Worm (Caenorhabditis elegans): ENCODE results near the gene clc-18.

Gene clc-18

ce11 chrV:4118332-4118731 is 8.6 kb upstream of the clc-18 start, which contains the start of gene T05B4.9:
Gene T05B4.9 (minus strand): TSS chrV:4118432.
- TF ChIP-seq ztf-3 (GFP tag; optimal IDR thresholded peaks at IDR 0.05) (no peak), Y53F4B.3 (GFP tag; IDR thresholded peaks at IDR 0.05) (no peak), zim-3 (tag; optimal IDR thresholded peaks at IDR 0.05) (no peak), Y53G8AR.9 (GFP tag; conservative IDR thresholded peaks at IDR 0.05) (no peak), dpl-1 (GFP tag; optimal IDR thresholded peaks at IDR 0.05) (no peak), lsl-1 (GFP tag; optimal IDR thresholded peaks at IDR 0.05) (no peak), egl-18 (GFP tag; IDR thresholded peaks at IDR 0.05) (no peak), let-607 (tag; optimal IDR thresholded peaks at IDR 0.05) (no peak), hlh-12 (tag; optimal IDR thresholded peaks at IDR 0.05) (no peak)

- TF ChIP-seq lin-26 (GFP tag; IDR thresholded peaks at IDR 0.05) (no peak), nhr-90 (tag; optimal IDR thresholded peaks at IDR 0.05) (no peak), ekl-4 (GFP tag; IDR thresholded peaks at IDR 0.05) (no peak)
Measured at ce11 chrV:4116071-4116470, 6.3 kb upstream of the clc-18 start, which contains the start of gene T05B4.8. Gene T05B4.8 (minus strand): TSS chrV:4116171.

- TF ChIP-seq cebp-1 (GFP tag; IDR thresholded peaks at IDR 0.05) (no peak), cebp-1 (tag; optimal IDR thresholded peaks at IDR 0.05) (no peak), F49E8.2 (tag; optimal IDR thresholded peaks at IDR 0.05; ENCODE audit: insufficient read depth) (no peak), lin-26 (GFP tag; IDR thresholded peaks at IDR 0.05) (no peak), somi-1 (GFP tag; optimal IDR thresholded peaks at IDR 0.05) (no peak), gei-17 (GFP tag; optimal IDR thresholded peaks at IDR 0.05) (no peak), dox-1 (GFP tag; IDR thresholded peaks at IDR 0.05) (no peak), nfya-2 (GFP tag; IDR thresholded peaks at IDR 0.05) (no peak), dpl-1 (GFP tag; optimal IDR thresholded peaks at IDR 0.05) (no peak), nfyb-1 (GFP tag; IDR thresholded peaks at IDR 0.05) (no peak), him-1 (tag; optimal IDR thresholded peaks at IDR 0.05) (no peak), pbrm-1 (GFP tag; IDR thresholded peaks at IDR 0.05) (no peak), tbp1 (GFP tag; optimal IDR thresholded peaks at IDR 0.05) (no peak), fkh-3 (tag; optimal IDR thresholded peaks at IDR 0.05) (no peak), mcd-1 (GFP tag; IDR thresholded peaks at IDR 0.05) (no peak), ceh-58 (GFP tag; IDR thresholded peaks at IDR 0.05) (no peak), ZK185.1 (tag; optimal IDR thresholded peaks at IDR 0.05; ENCODE audit: poor library complexity, severe bottlenecking) (no peak), F23B12.7 (tag; optimal IDR thresholded peaks at IDR 0.05; ENCODE audit: insufficient read depth) (no peak), F57C9.4 (tag; optimal IDR thresholded peaks at IDR 0.05) (no peak), ceh-91 (GFP tag; IDR thresholded peaks at IDR 0.05) (no peak), mxl-1 (tag; optimal IDR thresholded peaks at IDR 0.05) (no peak)
Measured at ce11 chrV:4114627-4115026, 4.9 kb upstream of the clc-18 start, which contains the start of gene srw-133. Gene srw-133 (minus strand): TSS chrV:4114727.

- TF ChIP-seq ceh-27 (GFP tag; optimal IDR thresholded peaks at IDR 0.05) (no peak), K12H6.12 (tag; optimal IDR thresholded peaks at IDR 0.05) (no peak), B0035.1 (tag; optimal IDR thresholded peaks at IDR 0.05) (no peak), ama-1 (optimal IDR thresholded peaks at IDR 0.05) (no peak), ama-1 (GFP tag; optimal IDR thresholded peaks at IDR 0.05) (no peak), lin-26 (GFP tag; IDR thresholded peaks at IDR 0.05) (no peak), ets-4 (GFP tag; optimal IDR thresholded peaks at IDR 0.05) (no peak), snpc-3.4 (tag; optimal IDR thresholded peaks at IDR 0.05) (no peak), T26A5.8 (tag; optimal IDR thresholded peaks at IDR 0.05) (no peak), efl-1 (GFP tag; optimal IDR thresholded peaks at IDR 0.05) (no peak), F10E7.11 (tag; optimal IDR thresholded peaks at IDR 0.05) (no peak), nhr-27 (tag; optimal IDR thresholded peaks at IDR 0.05) (no peak), him-1 (tag; optimal IDR thresholded peaks at IDR 0.05) (no peak), lsl-1 (GFP tag; optimal IDR thresholded peaks at IDR 0.05) (no peak)
Measured at ce11 chrV:4112516-4112915, 2.7 kb upstream of the clc-18 start, which contains the start of gene srw-134. Gene srw-134 (minus strand): TSS chrV:4112616.
